Fruit fly (Drosophila melanogaster) whole organism, adult: ENCODE results near the gene Top3beta.

Experiments used
- CG11617 ChIP-seq: fragments of 200-800 bp; sonication (Bioruptor generic); optimal IDR thresholded peaks from 2 replicates; lab custom pipeline; 2017; ENCODE audit warnings: mild to moderate bottlenecking, missing biosample characterization, missing genetic modification reagents, missing genetic modification characterization
- CG12768 ChIP-seq: fragments of 200-800 bp; sonication (Bioruptor generic); optimal IDR thresholded peaks from 2 replicates; lab custom pipeline; 2017; ENCODE audit warnings: missing biosample characterization, missing genetic modification characterization, mild to moderate bottlenecking, moderate library complexity, missing genetic modification reagents
- CG14711 ChIP-seq: fragments of 200-800 bp; sonication (Bioruptor generic); optimal IDR thresholded peaks from 2 replicates; lab custom pipeline; 2018; ENCODE audit warnings: missing biosample characterization, mild to moderate bottlenecking, missing genetic modification characterization, moderate library complexity
- CG1620 ChIP-seq: fragments of 200-800 bp; sonication (Bioruptor generic); optimal IDR thresholded peaks from 2 replicates; lab custom pipeline; 2016; ENCODE audit warnings: missing biosample characterization, missing genetic modification characterization
- CG33017 ChIP-seq: fragments of 200-800 bp; sonication (Bioruptor generic); optimal IDR thresholded peaks from 2 replicates; lab custom pipeline; 2018; ENCODE audit warnings: missing biosample characterization, mild to moderate bottlenecking, missing genetic modification characterization, moderate library complexity
- CG5204 ChIP-seq: fragments of 200-800 bp; sonication (Bioruptor generic); optimal IDR thresholded peaks from 2 replicates; lab custom pipeline; 2016; ENCODE audit warnings: missing biosample characterization, missing genetic modification characterization
- CG7045 ChIP-seq: fragments of 200-800 bp; sonication (Bioruptor generic); optimal IDR thresholded peaks from 2 replicates; lab custom pipeline; 2017; ENCODE audit warnings: missing biosample characterization, mild to moderate bottlenecking, missing genetic modification characterization
- CG7101 ChIP-seq: fragments of 200-800 bp; sonication (Bioruptor generic); optimal IDR thresholded peaks from 2 replicates; lab custom pipeline; 2018; ENCODE audit warnings: missing biosample characterization, mild to moderate bottlenecking, missing genetic modification characterization, moderate library complexity
- Clk ChIP-seq: fragments of 200-800 bp; sonication (Bioruptor generic); optimal IDR thresholded peaks from 2 replicates; lab custom pipeline; 2017; ENCODE audit warnings: missing biosample characterization, missing genetic modification characterization
- Crg-1 ChIP-seq: fragments of 200-800 bp; sonication (Bioruptor generic); optimal IDR thresholded peaks from 2 replicates; lab custom pipeline; 2016; ENCODE audit warnings: missing biosample characterization, missing genetic modification characterization
- Hr96 ChIP-seq: fragments of 200-800 bp; sonication (Bioruptor generic); optimal IDR thresholded peaks from 2 replicates; lab custom pipeline; 2016; ENCODE audit warnings: missing biosample characterization, missing genetic modification characterization
- cic ChIP-seq: fragments of 200-800 bp; sonication (Bioruptor generic); optimal IDR thresholded peaks from 2 replicates; lab custom pipeline; 2017; ENCODE audit warnings: missing biosample characterization, mild to moderate bottlenecking, missing genetic modification characterization, moderate library complexity
- cnc ChIP-seq, 2 experiments: fragments of >200 bp; optimal IDR thresholded peaks; 2 replicates each; lab custom pipeline; 2017
- kay ChIP-seq: fragments of 200-800 bp; sonication (Bioruptor generic); peaks from one replicate; lab custom pipeline; 2016; ENCODE audit warnings: missing biosample characterization, missing genetic modification characterization, borderline replicate concordance
- ovo ChIP-seq: fragments of 200-800 bp; sonication (Bioruptor generic); optimal IDR thresholded peaks from 2 replicates; lab custom pipeline; 2016; ENCODE audit warnings: missing biosample characterization, missing genetic modification characterization
- pad ChIP-seq: fragments of 200-800 bp; sonication (Bioruptor generic); optimal IDR thresholded peaks from 3 replicates; lab custom pipeline; 2017; ENCODE audit warnings: missing biosample characterization, missing genetic modification characterization, mild to moderate bottlenecking, moderate library complexity, missing genetic modification reagents
- toe ChIP-seq: fragments of 200-800 bp; sonication (Bioruptor generic); optimal IDR thresholded peaks from 2 replicates; lab custom pipeline; 2016; ENCODE audit warnings: missing biosample characterization, missing genetic modification characterization

Gene Top3beta

DNA sequence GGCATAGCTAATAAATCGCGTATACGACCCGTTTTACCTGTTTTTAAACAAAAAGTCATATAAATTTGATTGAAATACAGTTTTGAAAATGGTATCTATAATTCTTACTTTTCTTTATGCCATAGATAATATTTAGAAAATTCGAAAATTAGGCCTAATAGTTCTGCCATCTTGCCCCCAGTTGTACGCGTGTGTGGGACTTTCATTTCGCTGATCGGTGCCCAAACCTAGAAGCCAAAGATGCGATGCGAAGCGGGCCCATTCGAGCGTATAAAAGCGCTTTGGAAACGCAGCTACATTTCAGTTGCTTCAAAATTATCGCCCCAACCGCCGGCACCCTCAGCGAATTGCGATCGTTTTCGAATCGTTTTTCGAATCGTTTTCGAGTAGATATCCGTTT lies 50.8 kb downstream of the Top3beta start, which contains the start of gene CG14445:
Gene CG14445 (plus strand): TSS at position 301 of the 400 bp plus-strand sequence.
- TF ChIP-seq CG33017 (tag; lab: Kevin White, UChicago) (no peak), Clk (GFP tag; lab: Kevin White, UChicago) (no peak), Hr96 (GFP tag; lab: Kevin White, UChicago) (no peak), kay (GFP tag; lab: Kevin White, UChicago) (no peak), CG11617 (GFP tag; lab: Kevin White, UChicago) (no peak), CG7045 (GFP tag; lab: Kevin White, UChicago) (no peak), CG14711 (tag; lab: Kevin White, UChicago) (no peak), cic (GFP tag; lab: Kevin White, UChicago) (no peak), CG1620 (no peak), ovo (GFP tag; lab: Kevin White, UChicago) (no peak), pad (GFP tag; lab: Kevin White, UChicago) (no peak), toe (GFP tag; lab: Kevin White, UChicago) (no peak), Crg-1 (GFP tag; lab: Kevin White, UChicago) (no peak), CG5204 (GFP tag; lab: Kevin White, UChicago) (no peak), cnc (optimal IDR thresholded peaks at IDR 0.05; lab: Kevin White, UChicago) (no peak), CG7101 (no peak), CG12768 (no peak)
